Fruit fly (Drosophila melanogaster) whole organism, embryonic: ENCODE results near the gene Ppm1.

Source experiments
- Atf6 ChIP-seq: fragments of 200-800 bp; sonication (Bioruptor generic); IDR thresholded peaks from 2 replicates; pipeline ENCODE4 v1.3.6; 2022; ENCODE audit warnings: missing biosample characterization, missing genetic modification characterization
- BtbVII ChIP-seq: fragments of 200-800 bp; sonication (Bioruptor generic); optimal IDR thresholded peaks from 3 replicates; lab custom pipeline; 2017; ENCODE audit warnings: missing biosample characterization, mild to moderate bottlenecking, missing genetic modification characterization
- CG10147 ChIP-seq: fragments of 200-800 bp; sonication (Bioruptor generic); optimal IDR thresholded peaks from 2 replicates; lab custom pipeline; 2019; ENCODE audit warnings: missing biosample characterization, mild to moderate bottlenecking, missing genetic modification characterization, moderate library complexity
- CG11695 ChIP-seq: fragments of 200-800 bp; sonication (Bioruptor generic); IDR thresholded peaks from 3 replicates; pipeline ENCODE4 v1.3.6; 2022; ENCODE audit warnings: missing biosample characterization, missing genetic modification characterization
- CG11696 ChIP-seq: fragments of 200-800 bp; sonication (Bioruptor generic); IDR thresholded peaks from 2 replicates; pipeline ENCODE4 v1.3.6; 2022; ENCODE audit warnings: missing biosample characterization, missing genetic modification characterization
- CG12769 ChIP-seq: fragments of 200-800 bp; sonication (Bioruptor generic); optimal IDR thresholded peaks from 2 replicates; lab custom pipeline; 2019; ENCODE audit warnings: missing biosample characterization, mild to moderate bottlenecking, missing genetic modification characterization, moderate library complexity
- CG1647 ChIP-seq: fragments of 200-800 bp; sonication (Bioruptor generic); optimal IDR thresholded peaks from 3 replicates; lab custom pipeline; 2016; ENCODE audit warnings: missing biosample characterization, missing genetic modification characterization
- CG17385 ChIP-seq: fragments of 200-800 bp; sonication (Bioruptor generic); optimal IDR thresholded peaks from 3 replicates; lab custom pipeline; 2018; ENCODE audit warnings: missing biosample characterization, mild to moderate bottlenecking, missing genetic modification characterization
- CG18599 ChIP-seq: fragments of 200-800 bp; sonication (Bioruptor generic); optimal IDR thresholded peaks from 3 replicates; lab custom pipeline; 2017; ENCODE audit warnings: missing biosample characterization, missing genetic modification characterization, mild to moderate bottlenecking, moderate library complexity, missing genetic modification reagents
- CG2889 ChIP-seq: fragments of 200-800 bp; sonication (Bioruptor generic); IDR thresholded peaks from 3 replicates; pipeline ENCODE4 v1.3.6; 2022; ENCODE audit warnings: missing biosample characterization, missing genetic modification characterization
- CG31441 ChIP-seq: fragments of 200-800 bp; sonication (Bioruptor generic); IDR thresholded peaks from 2 replicates; pipeline ENCODE4 v1.3.6; 2022; ENCODE audit warnings: missing biosample characterization, missing genetic modification characterization
- CG32772 ChIP-seq: fragments of 200-800 bp; sonication (Bioruptor generic); IDR thresholded peaks from 2 replicates; pipeline ENCODE4 v1.3.6; 2022; ENCODE audit warnings: missing biosample characterization, missing genetic modification characterization
- CG33213 ChIP-seq: fragments of 200-800 bp; sonication (Bioruptor generic); optimal IDR thresholded peaks from 3 replicates; lab custom pipeline; 2016; ENCODE audit warnings: missing biosample characterization, missing genetic modification characterization
- CG33557 ChIP-seq: fragments of 200-800 bp; sonication (Bioruptor generic); optimal IDR thresholded peaks from 2 replicates; lab custom pipeline; 2019; ENCODE audit warnings: missing biosample characterization, mild to moderate bottlenecking, missing genetic modification characterization, moderate library complexity
- CG6683 ChIP-seq: fragments of 200-800 bp; sonication (Bioruptor generic); optimal IDR thresholded peaks from 2 replicates; lab custom pipeline; 2017; ENCODE audit warnings: missing biosample characterization, mild to moderate bottlenecking, missing genetic modification characterization, missing genetic modification reagents
- CG6854 ChIP-seq: fragments of 200-800 bp; sonication (Bioruptor generic); optimal IDR thresholded peaks from 3 replicates; lab custom pipeline; 2017; ENCODE audit warnings: missing biosample characterization, mild to moderate bottlenecking, missing genetic modification characterization
- CG7271 ChIP-seq: fragments of 200-800 bp; sonication (Bioruptor generic); optimal IDR thresholded peaks from 2 replicates; lab custom pipeline; 2018; ENCODE audit warnings: missing biosample characterization, mild to moderate bottlenecking, missing genetic modification characterization, moderate library complexity
- CG7556 ChIP-seq: fragments of 200-800 bp; sonication (Bioruptor generic); optimal IDR thresholded peaks from 2 replicates; lab custom pipeline; 2017; ENCODE audit warnings: missing biosample characterization, mild to moderate bottlenecking, missing genetic modification characterization
- CG9876 ChIP-seq: fragments of 200-800 bp; sonication (Bioruptor generic); optimal IDR thresholded peaks from 2 replicates; lab custom pipeline; 2016; ENCODE audit warnings: missing biosample characterization, missing genetic modification characterization
- Dref ChIP-seq: fragments of 200-800 bp; sonication (Bioruptor generic); IDR thresholded peaks from 2 replicates; pipeline ENCODE4 v1.3.6; 2022; ENCODE audit warnings: missing biosample characterization, missing genetic modification characterization
- HLH3B ChIP-seq: fragments of 200-800 bp; sonication (Bioruptor generic); IDR thresholded peaks from 2 replicates; pipeline ENCODE4 v1.3.6; 2022; ENCODE audit warnings: missing biosample characterization, missing genetic modification characterization
- HLH4C ChIP-seq: fragments of 200-800 bp; sonication (Bioruptor generic); IDR thresholded peaks from 3 replicates; pipeline ENCODE4 v1.3.6; 2022; ENCODE audit warnings: missing biosample characterization, missing genetic modification characterization; ENCODE audit not compliant: partially characterized antibody
- Hand ChIP-seq: fragments of 200-800 bp; sonication (Bioruptor generic); optimal IDR thresholded peaks from 2 replicates; lab custom pipeline; 2017; ENCODE audit warnings: mild to moderate bottlenecking, missing biosample characterization, missing genetic modification reagents, missing genetic modification characterization
- NC2α ChIP-seq: fragments of 200-800 bp; sonication (Bioruptor generic); optimal IDR thresholded peaks from 2 replicates; lab custom pipeline; 2016; ENCODE audit warnings: missing biosample characterization, missing genetic modification characterization
- Nf-YC ChIP-seq: fragments of 200-800 bp; optimal IDR thresholded peaks from 3 replicates; lab custom pipeline; 2019; ENCODE audit warnings: missing biosample characterization, mild to moderate bottlenecking, missing genetic modification characterization, moderate library complexity
- Optix ChIP-seq: fragments of 200-800 bp; sonication (Bioruptor generic); IDR thresholded peaks from 3 replicates; pipeline ENCODE4 v1.3.6; 2022; ENCODE audit warnings: missing biosample characterization, missing genetic modification characterization
- Side ChIP-seq: fragments of 200-800 bp; sonication (Bioruptor generic); optimal IDR thresholded peaks from 2 replicates; lab custom pipeline; 2016; ENCODE audit warnings: missing biosample characterization, missing genetic modification characterization
- Trl ChIP-seq, 3 experiments: fragments of >200 bp in 2 of 3; fragments of 200-800 bp in 1 of 3; sonication (Bioruptor generic) in 1 of 3; optimal IDR thresholded peaks; 2 replicates in 1 of 3; 3 replicates in 2 of 3; lab custom pipeline; 2016 to 2017; ENCODE audit warnings: missing biosample characterization in 1 of 3, missing genetic modification characterization in 1 of 3
- ara ChIP-seq: fragments of 200-800 bp; sonication (Bioruptor generic); IDR thresholded peaks from 2 replicates; pipeline ENCODE4 v1.3.6; 2022; ENCODE audit warnings: missing biosample characterization, missing genetic modification characterization
- cas ChIP-seq: fragments of 200-800 bp; sonication (Bioruptor generic); IDR thresholded peaks from 2 replicates; pipeline ENCODE4 v1.3.6; 2022; ENCODE audit warnings: missing biosample characterization, missing genetic modification characterization
- crp ChIP-seq, 2 experiments: fragments of 200-800 bp; sonication (Bioruptor generic); optimal IDR thresholded peaks; 2 replicates in 1 of 2; 3 replicates in 1 of 2; lab custom pipeline; 2017; ENCODE audit warnings: missing biosample characterization in 2 of 2, missing genetic modification characterization in 2 of 2, mild to moderate bottlenecking in 1 of 2, moderate library complexity in 1 of 2
- gce ChIP-seq: fragments of 200-800 bp; sonication (Bioruptor generic); IDR thresholded peaks from 3 replicates; pipeline ENCODE4 v1.3.6; 2022; ENCODE audit warnings: missing biosample characterization, missing genetic modification characterization
- gro ChIP-seq: fragments of 200-800 bp; sonication (Bioruptor generic); optimal IDR thresholded peaks from 2 replicates; lab custom pipeline; 2016; ENCODE audit warnings: missing biosample characterization, missing genetic modification characterization
- gsb ChIP-seq: fragments of 200-800 bp; sonication (Bioruptor generic); IDR thresholded peaks from 2 replicates; pipeline ENCODE4 v1.3.6; 2022; ENCODE audit warnings: missing biosample characterization, missing genetic modification characterization
- ham ChIP-seq: fragments of 200-800 bp; sonication (Bioruptor generic); IDR thresholded peaks from 2 replicates; pipeline ENCODE4 v1.3.6; 2022; ENCODE audit warnings: missing biosample characterization, missing genetic modification characterization
- hbn ChIP-seq: fragments of 200-800 bp; sonication (Bioruptor generic); IDR thresholded peaks from 2 replicates; pipeline ENCODE4 v1.3.6; 2022; ENCODE audit warnings: missing biosample characterization, missing genetic modification characterization; ENCODE audit not compliant: partially characterized antibody
- hkb ChIP-seq, 2 experiments: fragments of 200-800 bp in 1 of 2; fragments of >200 bp in 1 of 2; sonication (Bioruptor generic) in 1 of 2; IDR thresholded peaks in 1 of 2; optimal IDR thresholded peaks in 1 of 2; 2 replicates each; pipeline versions ENCODE4 v1.3.6 to Lab custom; 2017 to 2022; ENCODE audit warnings: missing biosample characterization in 1 of 2, missing genetic modification characterization in 1 of 2
- lov ChIP-seq, 2 experiments: fragments of 200-800 bp in 1 of 2; fragments of >200 bp in 1 of 2; sonication (Bioruptor generic) in 1 of 2; IDR thresholded peaks in 1 of 2; optimal IDR thresholded peaks in 1 of 2; 2 replicates in 1 of 2; 3 replicates in 1 of 2; pipeline versions ENCODE4 v1.3.6 to Lab custom; 2017 to 2022; ENCODE audit warnings: missing biosample characterization in 1 of 2, missing genetic modification characterization in 1 of 2
- nerfin-2 ChIP-seq: fragments of 200-800 bp; sonication (Bioruptor generic); IDR thresholded peaks from 2 replicates; pipeline ENCODE4 v1.3.6; 2022; ENCODE audit warnings: missing biosample characterization, missing genetic modification characterization; ENCODE audit not compliant: partially characterized antibody
- oc ChIP-seq: fragments of 200-800 bp; sonication (Bioruptor generic); optimal IDR thresholded peaks from 2 replicates; lab custom pipeline; 2018; ENCODE audit warnings: missing biosample characterization, mild to moderate bottlenecking, missing genetic modification characterization, moderate library complexity
- rib ChIP-seq: fragments of 200-800 bp; sonication (Bioruptor generic); IDR thresholded peaks from 2 replicates; pipeline ENCODE4 v1.3.6; 2022; ENCODE audit warnings: missing biosample characterization, missing genetic modification characterization
- sens-2 ChIP-seq: fragments of 200-800 bp; sonication (Bioruptor generic); IDR thresholded peaks from 2 replicates; pipeline ENCODE4 v1.3.6; 2022; ENCODE audit warnings: missing biosample characterization, missing genetic modification characterization
- sisA ChIP-seq: fragments of 200-800 bp; sonication (Bioruptor generic); IDR thresholded peaks from 2 replicates; pipeline ENCODE4 v1.3.6; 2022; ENCODE audit warnings: missing biosample characterization, missing genetic modification characterization
- sqz ChIP-seq: fragments of 200-800 bp; sonication (Bioruptor generic); optimal IDR thresholded peaks from 3 replicates; lab custom pipeline; 2018; ENCODE audit warnings: missing biosample characterization, mild to moderate bottlenecking, missing genetic modification characterization
- tap ChIP-seq: fragments of 200-800 bp; optimal IDR thresholded peaks from 3 replicates; lab custom pipeline; 2019; ENCODE audit warnings: missing biosample characterization, mild to moderate bottlenecking, missing genetic modification characterization, moderate library complexity
- wor ChIP-seq: fragments of 200-800 bp; sonication (Bioruptor generic); IDR thresholded peaks from 2 replicates; pipeline ENCODE4 v1.3.6; 2022; ENCODE audit warnings: missing biosample characterization, missing genetic modification characterization

Ppm1 gene

dm6 chr3L:603847-604550 is 22.9 kb downstream of the Ppm1 start, which contains the start of gene CG13893 (continued):
- TF ChIP-seq Hand (GFP tag; lab: Kevin White, UChicago) (peak; percentile 17), CG31441 (GFP tag; lab: Robert Waterston, UW) (no peak), CG7271 (tag; lab: Kevin White, UChicago) (no peak), Dref (GFP tag; lab: Robert Waterston, UW) (0 out of 2 replicates have a peak, but pooled peaks have one; percentile 26), HLH4C (GFP tag; lab: Robert Waterston, UW) (0 out of 3 replicates have a peak, but pooled peaks have one; percentile 50), Atf6 (peak; percentile 70), hkb (optimal IDR thresholded peaks at IDR 0.05; lab: Kevin White, UChicago) (no peak), hkb (GFP tag; IDR thresholded peaks at IDR 0.05; lab: Robert Waterston, UW) (peak; percentile 62; the same call in 1 of the 2 replicates), oc (tag; lab: Kevin White, UChicago) (no peak), sens-2 (GFP tag; lab: Robert Waterston, UW) (peak; percentile 16; the same call in 1 of the 2 replicates), Trl (optimal IDR thresholded peaks at IDR 0.05; lab: Kevin White, UChicago) (peak; percentile 93 to 94), Trl (GFP tag; optimal IDR thresholded peaks at IDR 0.05; lab: Kevin White, UChicago) (no peak), ham (GFP tag; lab: Robert Waterston, UW) (no peak), BtbVII (GFP tag; lab: Kevin White, UChicago) (peak; percentile 32), nerfin-2 (GFP tag; lab: Robert Waterston, UW) (peak; percentile 40; the same call in 1 of the 2 replicates), tap (tag; lab: Kevin White, UChicago) (no peak), CG10147 (no peak), CG12769 (peak; percentile 74), Nf-YC (tag; lab: Kevin White, UChicago) (peak; percentile 37), Optix (GFP tag; lab: Robert Waterston, UW) (0 out of 3 replicates have a peak, but pooled peaks have one; percentile 37), CG32772 (GFP tag; lab: Robert Waterston, UW) (0 out of 2 replicates have a peak, but pooled peaks have one; percentile 14), CG17385 (GFP tag; lab: Kevin White, UChicago) (peak; percentile 52), Side (peak; percentile 35), CG18599 (GFP tag; lab: Kevin White, UChicago) (peak; percentile 60), CG9876 (GFP tag; lab: Kevin White, UChicago) (no peak), cas (GFP tag; lab: Robert Waterston, UW) (0 out of 2 replicates have a peak, but pooled peaks have one; percentile 23), CG33213 (GFP tag; lab: Kevin White, UChicago) (no peak), CG6683 (GFP tag; lab: Kevin White, UChicago) (peak; percentile 5), NC2α (GFP tag; lab: Kevin White, UChicago) (no peak), CG2889 (GFP tag; lab: Robert Waterston, UW) (no peak), ara (GFP tag; lab: Robert Waterston, UW) (no peak), gce (GFP tag; lab: Robert Waterston, UW) (peak; percentile 65; the same call in 2 of the 3 replicates), crp (GFP tag; optimal IDR thresholded peaks at IDR 0.05; lab: Kevin White, UChicago) (peak in 1 of 2 experiments; percentile 0), CG11695 (GFP tag; lab: Robert Waterston, UW) (peak; percentile 29; the same call in 1 of the 3 replicates), wor (GFP tag; lab: Robert Waterston, UW) (no peak), sqz (no peak), lov (optimal IDR thresholded peaks at IDR 0.05; lab: Kevin White, UChicago) (no peak), lov (GFP tag; IDR thresholded peaks at IDR 0.05; lab: Robert Waterston, UW) (0 out of 3 replicates have a peak, but pooled peaks have one; percentile 33), CG6854 (GFP tag; lab: Kevin White, UChicago) (peak; percentile 45), CG7556 (GFP tag; lab: Kevin White, UChicago) (no peak), sisA (no peak), CG33557 (GFP tag; lab: Kevin White, UChicago) (no peak), gsb (GFP tag; lab: Robert Waterston, UW) (peak; percentile 56; the same call in 1 of the 2 replicates), gro (GFP tag; lab: Kevin White, UChicago) (peak; percentile 80), CG11696 (GFP tag; lab: Robert Waterston, UW) (peak; percentile 44; the same call in 1 of the 2 replicates), hbn (GFP tag; lab: Robert Waterston, UW) (0 out of 2 replicates have a peak, but pooled peaks have one; percentile 22), rib (peak; percentile 68), HLH3B (GFP tag; lab: Robert Waterston, UW) (no peak), CG1647 (peak; percentile 51)
